Worm (Caenorhabditis elegans) whole organism, L4/young adult: Measurements from ENCODE around the gene ins-1.

ENCODE experiments used
- W03F9.2 ChIP-seq: fragments of 150-350 bp; optimal IDR thresholded peaks from 2 replicates; lab custom pipeline; 2014; ENCODE audit warnings: missing biosample characterization, missing genetic modification characterization
- dao-5 ChIP-seq: sonication (generic microtip); optimal IDR thresholded peaks from 2 replicates; lab custom pipeline; 2016; ENCODE audit warnings: missing genotype, missing genetic modification characterization, moderate library complexity, missing compliant biosample characterization
- him-1 ChIP-seq: sonication (generic microtip); optimal IDR thresholded peaks from 2 replicates; lab custom pipeline; 2016; ENCODE audit warnings: missing genotype, missing genetic modification reagents, missing genetic modification characterization, missing compliant biosample characterization

The ins-1 gene

DNA sequence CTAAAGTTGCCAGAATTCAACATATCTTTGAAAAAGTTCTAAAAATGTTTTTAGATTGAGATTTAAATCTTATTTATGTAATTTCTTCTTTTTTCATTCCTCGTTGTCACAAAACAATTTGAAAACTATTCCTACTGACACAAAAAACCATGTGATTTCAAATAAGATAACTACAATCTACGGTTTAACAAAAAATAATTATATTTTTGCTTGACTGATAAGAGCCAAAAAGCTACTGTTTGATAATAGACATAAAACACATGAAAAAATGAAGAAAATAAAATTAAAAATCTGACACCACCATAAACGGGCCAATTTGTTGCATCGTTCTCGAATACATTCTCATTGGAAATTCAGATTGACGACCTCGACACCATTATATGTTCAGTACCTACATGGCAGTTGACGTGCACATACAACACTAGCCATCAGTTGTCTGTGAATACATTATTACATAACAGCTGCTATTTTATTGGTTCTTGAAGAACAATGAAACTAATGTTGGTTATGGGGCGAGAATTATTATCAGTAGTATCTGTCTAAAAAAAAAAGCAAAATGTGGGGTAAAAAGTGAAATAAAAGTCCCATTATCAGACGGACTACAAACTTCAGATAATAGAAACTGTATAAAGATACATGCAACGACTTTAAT lies 27.6 kb downstream of the ins-1 start, which contains the start of gene ugt-43:
TSS of gene ugt-43 (plus strand) at position 602 of the 652 bp plus-strand sequence.
- TF ChIP-seq dao-5 (no peak), him-1 (tag; lab: Kevin White, UChicago) (no peak), W03F9.2 (tag; lab: Kevin White, UChicago) (no peak)

DNA sequence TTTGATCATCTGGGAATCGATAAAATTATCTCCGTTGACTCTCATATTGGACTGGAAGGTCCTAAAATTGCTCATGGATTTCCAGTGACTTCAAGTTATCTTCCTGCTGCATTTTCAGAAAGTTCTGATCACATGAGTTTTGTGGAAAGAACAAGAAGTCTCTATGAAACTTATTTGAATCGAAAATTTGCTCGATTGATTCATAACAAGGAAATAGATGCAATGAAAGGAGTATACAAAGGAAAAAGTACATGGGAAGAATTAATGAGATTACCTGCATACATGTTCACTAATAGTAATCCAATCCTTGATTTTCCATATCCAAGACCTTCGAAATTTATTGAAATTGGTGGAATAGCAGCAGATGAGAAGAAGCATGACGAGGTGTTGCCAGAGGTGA lies 29.3 kb downstream of the ins-1 start:
- no peak for TF ChIP-seq W03F9.2 (tag; lab: Kevin White, UChicago)
- TF ChIP-seq him-1 (tag; lab: Kevin White, UChicago), result no peak
- no peak for TF ChIP-seq dao-5

DNA sequence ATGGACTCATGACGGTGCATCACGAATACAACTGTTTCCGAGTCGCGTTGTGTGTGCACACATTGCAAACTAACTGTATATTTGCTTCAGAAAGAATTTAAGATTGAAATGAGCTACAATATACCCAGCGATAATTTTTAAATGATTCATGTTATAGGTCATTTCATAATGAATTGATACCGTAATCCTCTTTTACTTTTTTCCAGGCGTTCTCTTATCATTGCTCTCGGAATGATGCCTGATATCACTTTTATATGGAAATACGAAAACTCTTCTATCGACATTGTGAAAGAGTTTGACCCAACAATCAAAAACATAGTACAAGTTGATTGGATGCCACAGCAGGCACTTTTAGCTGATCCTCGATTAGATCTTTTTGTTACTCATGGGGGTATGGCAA lies 29.9 kb downstream of the ins-1 start:
- TF ChIP-seq dao-5 (no peak), W03F9.2 (tag; lab: Kevin White, UChicago) (no peak), him-1 (tag; lab: Kevin White, UChicago) (no peak)

DNA sequence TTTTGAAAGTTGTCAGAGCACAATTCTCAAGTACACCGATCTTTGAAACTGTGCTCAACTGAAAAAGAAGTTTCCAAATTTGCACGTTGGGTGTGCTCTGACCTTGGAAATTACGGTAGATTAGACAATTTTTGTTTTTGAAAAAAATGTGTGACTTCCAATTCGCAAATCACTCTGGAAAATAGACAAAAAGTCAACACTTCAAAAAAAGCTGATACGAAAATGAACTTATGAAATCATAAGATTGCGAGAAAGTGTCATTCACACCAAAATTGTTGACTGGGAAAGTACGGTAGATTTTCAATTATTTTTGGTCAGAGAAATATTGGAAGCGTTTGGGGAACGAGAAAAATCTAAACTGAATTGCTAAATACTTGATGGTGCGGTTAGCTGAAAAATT lies 30.8 kb downstream of the ins-1 start:
- no peak for TF ChIP-seq him-1 (tag; lab: Kevin White, UChicago)
- no peak for TF ChIP-seq dao-5
- no peak for TF ChIP-seq W03F9.2 (tag; lab: Kevin White, UChicago)

DNA sequence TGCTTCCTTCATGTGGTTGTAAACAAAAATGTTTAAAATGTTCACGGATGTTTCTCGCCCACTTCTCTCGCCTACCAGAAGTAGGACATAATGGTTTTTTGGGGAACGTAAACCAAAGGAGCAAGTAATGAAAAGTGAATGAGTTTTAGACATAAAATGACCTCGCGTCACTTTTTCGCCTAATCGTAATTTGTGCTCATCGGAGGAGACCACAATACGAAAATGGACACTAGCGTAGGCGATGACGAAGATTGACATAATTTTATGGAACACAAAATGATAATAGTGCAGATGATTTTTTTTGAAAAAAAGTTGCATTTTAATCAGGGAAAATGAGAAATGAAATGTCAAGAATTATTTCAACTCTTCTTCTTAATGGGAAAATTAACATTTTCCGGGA lies 32.2 kb downstream of the ins-1 start:
- TF ChIP-seq dao-5, result no peak

DNA sequence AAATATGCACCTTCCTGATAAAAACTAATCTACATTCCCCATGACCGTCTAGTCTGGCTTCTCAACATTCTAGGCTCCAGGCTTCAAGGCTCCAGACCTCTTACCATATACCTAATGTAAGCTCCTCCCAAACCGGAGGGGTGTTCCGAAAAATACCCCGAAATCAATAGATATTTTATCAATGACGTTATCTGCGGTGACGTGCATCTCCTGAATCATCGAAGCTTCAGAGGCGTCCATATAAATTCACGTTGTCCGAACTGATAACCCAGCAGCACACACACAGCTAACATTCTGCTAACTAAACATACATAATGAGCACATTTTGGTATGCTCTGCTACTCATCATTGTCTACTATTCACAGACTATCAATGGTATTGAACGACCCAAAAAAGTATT lies 33.0 kb downstream of the ins-1 start, which contains the start of gene ugt-44:
TSS of gene ugt-44 (plus strand) at position 248 of the 400 bp plus-strand sequence.
- no peak for TF ChIP-seq W03F9.2 (tag; lab: Kevin White, UChicago)
- TF ChIP-seq dao-5, result no peak
- no peak for TF ChIP-seq him-1 (tag; lab: Kevin White, UChicago)

DNA sequence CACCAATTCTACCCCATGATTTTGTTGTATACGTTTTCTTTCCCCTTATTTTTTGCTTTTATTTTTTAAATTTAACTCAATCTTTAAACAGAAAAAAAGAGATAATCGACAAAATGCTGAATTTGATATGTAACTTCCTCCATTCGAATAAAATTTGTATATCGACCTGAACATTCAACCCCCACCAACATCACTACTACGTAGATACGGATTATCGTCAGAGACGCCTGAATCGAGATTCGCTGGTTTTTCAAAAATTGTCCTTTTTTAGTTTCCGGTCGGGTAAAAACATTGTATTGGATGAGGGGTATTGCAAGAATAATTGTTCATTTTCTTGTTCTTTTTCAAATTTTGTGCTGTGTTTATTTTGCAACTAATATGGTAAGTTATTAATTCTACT lies 36.0 kb downstream of the ins-1 start, which contains the start of gene bgnt-1.1:
TSS of gene bgnt-1.1 (plus strand) at position 301 of the 400 bp plus-strand sequence.
- TF ChIP-seq dao-5 (no peak), W03F9.2 (tag; lab: Kevin White, UChicago) (no peak), him-1 (tag; lab: Kevin White, UChicago) (no peak)

DNA sequence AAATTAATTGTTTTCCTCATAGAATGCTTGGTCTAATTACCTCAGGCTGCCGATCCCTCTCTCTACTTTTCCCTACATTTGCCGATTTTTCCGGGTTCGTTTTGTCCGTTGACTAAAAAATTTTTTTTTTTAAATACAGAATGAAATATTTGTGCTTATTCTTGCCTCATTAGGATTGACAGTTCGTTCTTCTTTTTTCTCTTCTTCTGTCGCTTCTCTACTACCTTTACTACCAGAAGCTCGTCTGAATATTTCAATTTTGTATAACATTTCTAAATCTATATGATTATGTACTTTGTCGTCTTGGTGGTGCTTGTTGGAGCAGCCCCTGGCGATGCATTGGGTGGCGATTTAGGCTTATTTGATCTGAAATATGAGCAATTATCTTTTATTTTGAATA lies 38.7 kb downstream of the ins-1 start:
- TF ChIP-seq dao-5 (no peak), him-1 (tag; lab: Kevin White, UChicago) (no peak), W03F9.2 (tag; lab: Kevin White, UChicago) (no peak)

DNA sequence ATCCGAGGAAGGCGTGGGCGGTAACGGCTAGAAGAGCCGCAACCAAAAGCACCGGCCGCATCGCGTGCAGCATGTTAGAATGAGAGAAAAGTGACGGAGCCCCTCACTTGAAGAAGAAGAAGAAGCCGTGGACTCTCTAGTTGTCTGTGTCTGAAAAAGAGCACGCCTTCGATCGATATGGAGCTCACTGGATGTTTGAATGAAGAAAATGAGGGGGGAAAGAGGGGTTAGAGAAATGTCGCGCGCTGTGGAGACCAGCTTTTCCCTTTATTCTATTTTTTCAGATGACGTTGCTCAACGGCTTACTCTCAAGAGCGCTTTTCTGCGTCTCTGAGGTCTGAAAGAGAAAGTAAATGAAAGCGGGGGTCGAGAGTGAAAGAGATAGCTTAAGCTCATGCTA lies 45.2 kb downstream of the ins-1 start, which contains the start of gene egl-21:
TSS of gene egl-21 (minus strand) at position 150 of the 400 bp plus-strand sequence.
- TF ChIP-seq W03F9.2 (tag; lab: Kevin White, UChicago) (no peak), him-1 (tag; lab: Kevin White, UChicago) (peak; percentile 68), dao-5 (no peak)

DNA sequence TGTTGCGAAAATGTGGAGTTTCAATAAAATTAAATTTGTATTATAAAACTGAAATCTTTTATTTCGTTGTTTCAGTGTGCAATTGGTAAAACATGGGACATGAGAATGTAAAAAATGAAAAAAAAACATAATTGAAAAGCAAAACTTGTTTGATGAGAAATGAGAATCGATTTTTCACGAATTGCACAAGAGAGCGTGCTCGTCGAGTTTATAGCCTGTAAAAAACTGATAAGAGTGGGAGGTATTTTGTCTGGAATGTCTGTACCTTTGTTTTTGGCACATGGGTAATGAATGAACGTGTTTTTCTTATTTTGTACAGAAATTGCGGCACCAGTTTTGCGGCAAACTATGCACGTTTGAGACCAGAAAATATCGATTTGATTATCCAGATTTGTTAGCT lies 46.1 kb downstream of the ins-1 start:
- TF ChIP-seq dao-5 (no peak), him-1 (tag; lab: Kevin White, UChicago) (no peak), W03F9.2 (tag; lab: Kevin White, UChicago) (no peak)

DNA sequence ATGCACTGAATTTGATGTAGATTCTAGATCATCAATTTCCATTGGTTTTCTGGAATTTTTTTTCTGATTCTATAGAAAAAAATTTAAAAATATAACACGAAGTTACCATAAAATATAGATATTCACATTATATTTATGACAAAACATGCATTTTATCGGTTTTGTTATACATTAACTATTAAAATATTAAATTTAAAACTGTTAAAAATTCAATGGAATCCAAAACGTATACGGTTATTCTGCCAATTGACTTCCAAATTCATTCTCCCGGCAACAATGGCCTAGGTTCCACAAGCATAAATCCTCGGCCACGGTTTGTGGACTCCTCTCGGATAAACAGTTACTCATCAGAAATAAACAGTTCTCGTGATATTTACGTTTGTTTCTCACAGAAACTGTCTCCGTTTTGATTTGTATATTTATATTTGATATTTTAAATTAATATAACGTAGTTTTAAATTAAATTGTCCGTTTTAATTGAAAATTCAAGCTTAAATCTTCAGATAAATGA lies 47.2 kb downstream of the ins-1 start, which contains the start of the genes F01D4.5 and ced-5:
TSS of gene F01D4.5 (minus strand) at position 51 of the 511 bp plus-strand sequence.
TSS of gene ced-5 (plus strand) at position 504 of the 511 bp plus-strand sequence.
- TF ChIP-seq dao-5, result no peak
- TF ChIP-seq him-1 (tag; lab: Kevin White, UChicago), result peak; percentile 47
- peak; percentile 95 for TF ChIP-seq W03F9.2 (tag; lab: Kevin White, UChicago)
